Worm (Caenorhabditis elegans): ENCODE measurements around the gene pals-33.

DNA sequence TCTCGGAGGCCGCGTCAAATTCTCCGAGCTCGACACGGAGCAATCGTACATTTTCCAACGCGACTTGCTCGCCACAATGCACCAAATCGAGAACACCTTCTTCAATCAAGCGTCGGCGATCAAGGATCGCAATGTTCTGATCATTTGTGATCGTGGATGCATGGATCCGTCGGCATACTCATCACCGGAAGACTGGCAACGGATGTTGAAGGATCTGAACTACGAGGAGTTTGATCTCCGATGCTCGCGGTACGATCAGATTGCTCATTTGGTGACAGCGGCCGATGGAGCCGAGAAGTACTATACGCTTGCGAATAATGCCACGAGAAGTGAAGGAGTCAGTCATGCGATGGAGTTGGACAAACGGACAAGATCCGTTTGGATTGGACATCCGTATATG is 25.3 kb downstream of the pals-33 start:
- TF ChIP-seq T22C8.4 (GFP tag; IDR thresholded peaks at IDR 0.05) = no peak
- no peak for TF ChIP-seq ztf-29 (GFP tag; IDR thresholded peaks at IDR 0.05)
- TF ChIP-seq flt-1 (GFP tag; IDR thresholded peaks at IDR 0.05) = no peak
- no peak for TF ChIP-seq med-1 (GFP tag; optimal IDR thresholded peaks at IDR 0.05; ENCODE audit: insufficient read depth)
- TF ChIP-seq ref-1 (GFP tag; conservative IDR thresholded peaks at IDR 0.05) = no peak
- no peak for TF ChIP-seq ztf-23 (GFP tag; IDR thresholded peaks at IDR 0.05)
- no peak for TF ChIP-seq cog-1 (tag; optimal IDR thresholded peaks at IDR 0.05)
- no peak for TF ChIP-seq klf-2 (GFP tag; conservative IDR thresholded peaks at IDR 0.05)
- no peak for TF ChIP-seq tab-1 (GFP tag; IDR thresholded peaks at IDR 0.05)

Measured in whole organism, midembryonic.